Worm (Caenorhabditis elegans) whole organism, late embryonic: ENCODE measurements around the gene Y46G5A.22.

Experiments
- ama-1 ChIP-seq: fragments of 150-350 bp; optimal IDR thresholded peaks from 2 replicates; lab custom pipeline; 2014
- ceh-22 ChIP-seq: sonication (generic microtip); optimal IDR thresholded peaks from 2 replicates; lab custom pipeline; 2017; ENCODE audit warnings: missing biosample characterization, missing genetic modification characterization
- ceh-24 ChIP-seq: sonication (generic microtip); optimal IDR thresholded peaks from 2 replicates; lab custom pipeline; 2016; ENCODE audit warnings: mild to moderate bottlenecking, missing genetic modification characterization, missing compliant biosample characterization
- hlh-15 ChIP-seq: sonication (generic microtip); optimal IDR thresholded peaks from 2 replicates; lab custom pipeline; 2016; ENCODE audit warnings: missing genetic modification characterization, missing compliant biosample characterization
- nfya-1 ChIP-seq: sonication (generic microtip); optimal IDR thresholded peaks from 2 replicates; lab custom pipeline; 2017; ENCODE audit warnings: missing genetic modification characterization, mild to moderate bottlenecking, missing compliant biosample characterization, antibody characterized with exemption, moderate library complexity
- sox-4 ChIP-seq: sonication (generic microtip); optimal IDR thresholded peaks from 2 replicates; lab custom pipeline; 2017; ENCODE audit warnings: mild to moderate bottlenecking, missing genetic modification characterization, inconsistent platforms, missing compliant biosample characterization

DNA sequence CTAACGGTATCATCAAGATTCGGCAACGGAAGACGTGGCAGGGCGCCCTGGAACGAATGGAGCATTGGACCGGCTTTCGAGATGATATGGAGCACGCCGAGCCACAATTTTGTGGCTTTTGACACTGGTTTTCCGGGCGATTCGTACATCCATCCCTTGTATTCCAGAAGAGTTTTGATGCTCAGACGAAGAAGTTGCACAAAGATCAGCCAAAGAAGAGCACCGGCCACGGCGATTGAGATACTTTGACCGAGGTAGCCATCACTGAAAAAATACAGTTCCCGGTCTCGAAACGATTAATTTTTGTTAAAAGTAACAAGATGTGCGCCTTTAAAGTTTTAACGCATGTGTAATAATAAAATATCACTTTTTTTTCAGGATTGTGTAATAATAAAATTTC is 23.2 kb downstream of the Y46G5A.22 start:
- TF ChIP-seq sox-4 (no peak), ama-1 (lab: Kevin White, UChicago) (no peak), hlh-15 (no peak), ceh-22 (tag; lab: Kevin White, UChicago) (no peak), ceh-24 (tag; lab: Kevin White, UChicago) (no peak), nfya-1 (tag; lab: Kevin White, UChicago) (no peak)
